Worm (Caenorhabditis elegans): ENCODE measurements around the gene zip-3.

zip-3 gene

DNA sequence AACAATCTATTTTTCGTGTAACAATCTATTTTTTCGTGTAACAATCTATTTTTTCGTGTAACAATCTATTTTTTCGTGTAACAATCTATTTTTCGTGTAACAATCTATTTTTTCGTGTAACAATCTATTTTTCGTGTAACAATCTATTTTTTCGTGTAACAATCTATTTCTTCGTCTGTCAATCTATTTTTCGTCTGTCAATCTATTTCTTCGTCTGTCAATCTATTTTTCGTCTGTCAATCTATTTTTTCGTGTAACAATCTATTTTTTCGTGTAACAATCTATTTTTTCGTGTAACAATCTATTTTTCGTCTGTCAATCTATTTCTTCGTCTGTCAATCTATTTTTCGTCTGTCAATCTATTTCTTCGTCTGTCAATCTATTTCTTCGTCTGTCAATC, 28.8 kb upstream of the zip-3 start:
- TF ChIP-seq mls-2 (tag; optimal IDR thresholded peaks at IDR 0.05) (peak; percentile 54), tbx-8 (GFP tag; optimal IDR thresholded peaks at IDR 0.05) (peak; percentile 35), sptf-1 (tag; optimal IDR thresholded peaks at IDR 0.05) (peak; percentile 55)

- TF ChIP-seq mep-1 (tag; optimal IDR thresholded peaks at IDR 0.05) = no peak
- no peak for TF ChIP-seq lsy-2 (tag; optimal IDR thresholded peaks at IDR 0.05)
- no peak for TF ChIP-seq unc-39 (tag; optimal IDR thresholded peaks at IDR 0.05)
Measured at ce11 chrII:13984551-13984950, 27.3 kb upstream of the zip-3 start, which contains the start of gene sre-47. TSS of gene sre-47 (minus strand) at chrII:13984651.

DNA sequence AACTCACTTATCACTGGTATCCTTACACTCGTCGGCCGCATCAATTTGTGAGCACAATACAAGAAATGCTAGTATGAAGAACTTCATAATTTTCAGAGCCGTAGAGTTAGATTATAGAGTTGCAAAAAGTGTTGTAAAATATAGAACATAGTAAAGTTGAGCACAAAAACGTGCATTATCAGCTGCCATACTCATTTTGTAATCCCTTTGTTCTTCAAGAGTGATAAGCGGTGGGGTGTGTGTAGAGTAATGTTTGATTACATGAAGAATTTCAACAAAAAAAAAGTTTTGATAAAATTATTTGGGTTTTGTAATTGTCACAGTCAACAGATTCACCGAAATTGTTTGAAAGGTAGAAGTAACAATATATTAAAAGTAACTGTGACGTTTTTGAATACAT, 25.7 kb upstream of the zip-3 start, which contains the start of the genes Y39G8B.13 and Y39G8B.10:
Gene Y39G8B.13 (minus strand): TSS at position 125 of the 400 bp plus-strand sequence.
Gene Y39G8B.10 (minus strand): TSS at position 193 of the 400 bp plus-strand sequence.
- TF ChIP-seq cnd-1 (tag; optimal IDR thresholded peaks at IDR 0.05) = no peak
- no peak for TF ChIP-seq ceh-43 (GFP tag; optimal IDR thresholded peaks at IDR 0.05)
- TF ChIP-seq ham-2 (GFP tag; optimal IDR thresholded peaks at IDR 0.05) = no peak
- TF ChIP-seq lsy-2 (tag; optimal IDR thresholded peaks at IDR 0.05) = no peak
- no peak for TF ChIP-seq unc-39 (tag; optimal IDR thresholded peaks at IDR 0.05)
- TF ChIP-seq sem-2 (GFP tag; optimal IDR thresholded peaks at IDR 0.05) = no peak
- no peak for TF ChIP-seq snpc-4 (tag; optimal IDR thresholded peaks at IDR 0.05)
- TF ChIP-seq nhr-2 (tag; optimal IDR thresholded peaks at IDR 0.05) = no peak
- no peak for TF ChIP-seq ceh-83 (GFP tag; optimal IDR thresholded peaks at IDR 0.05)
- TF ChIP-seq flh-1 (GFP tag; optimal IDR thresholded peaks at IDR 0.05) = no peak
- TF ChIP-seq blmp-1 (tag; optimal IDR thresholded peaks at IDR 0.05) = no peak

DNA sequence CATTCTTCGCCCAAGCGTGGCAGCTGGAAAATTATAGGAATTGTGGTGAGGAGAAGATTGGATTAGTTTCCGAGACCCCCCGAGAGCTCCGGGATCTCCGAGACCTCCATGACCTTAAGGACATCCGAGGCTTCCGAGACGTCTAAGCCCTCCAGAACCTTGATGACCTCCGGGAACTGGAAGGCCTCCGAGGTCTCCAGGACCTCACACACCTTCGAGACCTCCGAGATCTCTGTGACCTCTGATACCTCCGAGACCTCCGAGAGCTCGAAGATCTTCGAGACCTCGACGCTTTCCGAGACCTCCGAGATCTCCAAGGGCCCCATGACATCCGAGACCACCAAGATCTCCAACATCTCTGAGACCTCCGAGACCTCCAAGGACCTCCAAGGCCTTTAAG, 25.0 kb upstream of the zip-3 start:
- TF ChIP-seq ceh-39 (tag; optimal IDR thresholded peaks at IDR 0.05) (no peak), M03D4.4 (tag; optimal IDR thresholded peaks at IDR 0.05) (no peak), bed-3 (GFP tag; optimal IDR thresholded peaks at IDR 0.05) (no peak), mab-5 (tag; optimal IDR thresholded peaks at IDR 0.05) (no peak), mls-2 (tag; optimal IDR thresholded peaks at IDR 0.05) (no peak), cnd-1 (tag; optimal IDR thresholded peaks at IDR 0.05) (no peak), flh-1 (GFP tag; optimal IDR thresholded peaks at IDR 0.05) (no peak), nhr-2 (tag; optimal IDR thresholded peaks at IDR 0.05) (no peak), snpc-4 (tag; optimal IDR thresholded peaks at IDR 0.05) (no peak), lin-32 (GFP tag; optimal IDR thresholded peaks at IDR 0.05) (no peak)

DNA sequence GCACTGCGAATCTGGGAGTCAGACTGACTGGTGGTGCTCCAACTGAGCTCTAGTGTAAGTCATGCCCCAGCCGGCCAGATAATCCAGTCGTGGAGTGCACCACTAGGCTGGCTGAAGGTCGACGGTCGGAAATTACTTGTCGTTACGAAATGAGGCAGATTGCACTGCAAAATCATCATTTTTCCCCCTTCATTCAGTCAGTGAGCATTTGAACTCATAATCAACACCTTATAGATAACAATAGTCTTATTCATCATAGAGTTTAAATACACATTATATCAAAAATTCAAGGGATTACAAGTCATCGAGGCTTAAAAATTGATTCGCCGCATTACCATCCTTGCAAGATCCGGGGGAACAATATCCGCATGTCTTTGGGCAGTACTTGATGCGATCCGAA, 24.6 kb upstream of the zip-3 start:
- TF ChIP-seq lin-32 (GFP tag; optimal IDR thresholded peaks at IDR 0.05) (no peak), ham-2 (GFP tag; optimal IDR thresholded peaks at IDR 0.05) (no peak), lin-13 (tag; optimal IDR thresholded peaks at IDR 0.05) (no peak), zip-8 (tag; optimal IDR thresholded peaks at IDR 0.05) (no peak), flh-1 (GFP tag; optimal IDR thresholded peaks at IDR 0.05) (no peak), nhr-2 (tag; optimal IDR thresholded peaks at IDR 0.05) (no peak), sem-2 (GFP tag; optimal IDR thresholded peaks at IDR 0.05) (no peak), blmp-1 (tag; optimal IDR thresholded peaks at IDR 0.05) (no peak), nhr-28 (tag; optimal IDR thresholded peaks at IDR 0.05) (no peak), cnd-1 (tag; optimal IDR thresholded peaks at IDR 0.05) (no peak)

- TF ChIP-seq elt-1 (tag; optimal IDR thresholded peaks at IDR 0.05; ENCODE audit: borderline replicate concordance, insufficient read depth) (no peak), drap-1 (GFP tag; optimal IDR thresholded peaks at IDR 0.05) (no peak), pha-4 (tag; optimal IDR thresholded peaks at IDR 0.05) (no peak), zip-8 (tag; optimal IDR thresholded peaks at IDR 0.05) (no peak), lsy-2 (tag; optimal IDR thresholded peaks at IDR 0.05) (no peak), nhr-76 (tag; optimal IDR thresholded peaks at IDR 0.05) (no peak), ceh-43 (GFP tag; optimal IDR thresholded peaks at IDR 0.05) (no peak), unc-120 (tag; optimal IDR thresholded peaks at IDR 0.05; ENCODE audit: poor library complexity, severe bottlenecking) (no peak), nhr-237 (tag; optimal IDR thresholded peaks at IDR 0.05) (no peak), ceh-83 (GFP tag; optimal IDR thresholded peaks at IDR 0.05) (no peak), hlh-1 (tag; optimal IDR thresholded peaks at IDR 0.05) (no peak)
Measured at ce11 chrII:13981097-13981496, 23.8 kb upstream of the zip-3 start, which contains the start of gene Y39G8B.9. TSS of gene Y39G8B.9 (plus strand) at chrII:13981365.
